Worm (Caenorhabditis elegans): ENCODE results near the gene C14C6.8.

ce11 chrV:596923-597322, 44.0 kb upstream of the C14C6.8 start:
- TF ChIP-seq elt-3 (tag; optimal IDR thresholded peaks at IDR 0.05) (no peak), elt-2 (tag; optimal IDR thresholded peaks at IDR 0.05) (no peak), snpc-4 (tag; optimal IDR thresholded peaks at IDR 0.05) (no peak), jun-1 (tag; optimal IDR thresholded peaks at IDR 0.05) (no peak), nhr-11 (tag; optimal IDR thresholded peaks at IDR 0.05) (no peak), pqm-1 (tag; optimal IDR thresholded peaks at IDR 0.05) (no peak), unc-62 (GFP tag; optimal IDR thresholded peaks at IDR 0.05) (no peak), egl-27 (tag; optimal IDR thresholded peaks at IDR 0.05) (no peak), ceh-28 (tag; optimal IDR thresholded peaks at IDR 0.05) (no peak), nhr-77 (tag; optimal IDR thresholded peaks at IDR 0.05) (no peak), ama-1 (optimal IDR thresholded peaks at IDR 0.05) (no peak), nhr-237 (tag; optimal IDR thresholded peaks at IDR 0.05) (no peak), fkh-10 (GFP tag; optimal IDR thresholded peaks at IDR 0.05) (no peak)
